Worm (Caenorhabditis elegans) whole organism, L2 larva: ENCODE data around the gene fbxa-89.

ENCODE experiments used
- R02D3.7 ChIP-seq: fragments of 150-350 bp; optimal IDR thresholded peaks from 2 replicates; lab custom pipeline; 2014; ENCODE audit warnings: missing biosample characterization, missing genetic modification characterization
- unc-39 ChIP-seq: fragments of 150-350 bp; optimal IDR thresholded peaks from 2 replicates; lab custom pipeline; 2014; ENCODE audit warnings: missing biosample characterization, missing genetic modification characterization

ce11 chrIII:12284157-12284556 is 48.2 kb downstream of the fbxa-89 start:
- TF ChIP-seq R02D3.7 (tag; lab: Kevin White, UChicago) (no peak), unc-39 (tag; lab: Kevin White, UChicago) (no peak)
